Fruit fly (Drosophila melanogaster): ENCODE data around the gene CG8578.

Gene CG8578

DNA sequence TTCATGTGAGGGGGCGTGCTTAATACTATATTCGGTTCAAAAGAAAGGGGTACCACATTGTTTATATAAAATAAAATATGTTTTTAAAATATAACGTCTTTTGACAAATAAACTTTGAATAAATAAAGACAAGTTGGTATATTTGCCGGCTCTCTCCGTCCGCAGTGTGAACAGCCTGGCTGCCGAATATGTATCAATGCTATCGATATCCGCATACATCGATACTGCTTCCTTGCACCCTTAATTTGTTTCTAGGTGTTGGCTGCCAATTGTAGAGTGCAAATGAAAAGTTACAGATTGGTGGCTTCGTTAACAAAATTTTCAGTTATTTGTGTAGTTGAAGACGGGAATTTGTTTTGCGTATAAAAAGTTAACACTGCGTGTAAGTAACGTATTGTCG is 15.6 kb downstream of the CG8578 start, which contains the start of gene Gbeta13F (continued):
- TF ChIP-seq Abd-B (GFP tag; optimal IDR thresholded peaks at IDR 0.05) (no peak), CG9932 (GFP tag; IDR thresholded peaks at IDR 0.05) (peak; percentile 55), CG8290 (GFP tag; optimal IDR thresholded peaks at IDR 0.05) (no peak), CG8290 (tag; optimal IDR thresholded peaks at IDR 0.05) (peak in 1 of 2 experiments; percentile 66), TFAM (GFP tag; optimal IDR thresholded peaks at IDR 0.05) (no peak), tup (GFP tag; optimal IDR thresholded peaks at IDR 0.05) (no peak), so (GFP tag; IDR thresholded peaks at IDR 0.05) (no peak), vfl (GFP tag; optimal IDR thresholded peaks at IDR 0.05) (no peak), sr (GFP tag; IDR thresholded peaks at IDR 0.05) (no peak), CG10147 (GFP tag; optimal IDR thresholded peaks at IDR 0.05) (no peak), CG9727 (GFP tag; optimal IDR thresholded peaks at IDR 0.05) (no peak), CkIIα-i1 (GFP tag; IDR thresholded peaks at IDR 0.05) (no peak), Stat92E (GFP tag; optimal IDR thresholded peaks at IDR 0.05) (no peak), ab (GFP tag; optimal IDR thresholded peaks at IDR 0.05) (no peak), Med (GFP tag) (peak; percentile 73), CG1529 (GFP tag; optimal IDR thresholded peaks at IDR 0.05) (no peak), CG17802 (tag; optimal IDR thresholded peaks at IDR 0.05) (peak; percentile 69), CG13894 (tag; optimal IDR thresholded peaks at IDR 0.05) (no peak), MBD-R2 (GFP tag; IDR thresholded peaks at IDR 0.05) (peak; percentile 8; the same call in 1 of the 2 replicates), Gug (GFP tag; IDR thresholded peaks at IDR 0.05) (peak; percentile 31; the same call in 1 of the 4 replicates), CG34422 (GFP tag; IDR thresholded peaks at IDR 0.05) (peak; percentile 12; the same call in 1 of the 3 replicates), D19A (tag; optimal IDR thresholded peaks at IDR 0.05) (no peak), CG30020 (tag; optimal IDR thresholded peaks at IDR 0.05) (peak; percentile 68), CG8924 (tag; optimal IDR thresholded peaks at IDR 0.05) (no peak), danr (GFP tag; IDR thresholded peaks at IDR 0.05) (no peak), CG13775 (GFP tag; optimal IDR thresholded peaks at IDR 0.05) (no peak), chinmo (GFP tag; IDR thresholded peaks at IDR 0.05; ENCODE audit: partially characterized antibody) (0 out of 4 replicates have a peak, but pooled peaks have one; percentile 9), vvl (GFP tag; IDR thresholded peaks at IDR 0.05) (peak; percentile 24; the same call in 1 of the 2 replicates), CG1603 (tag; optimal IDR thresholded peaks at IDR 0.05) (peak; percentile 29), az2 (GFP tag; optimal IDR thresholded peaks at IDR 0.05) (no peak), Atf3 (GFP tag; optimal IDR thresholded peaks at IDR 0.05) (no peak), CG12236 (GFP tag; optimal IDR thresholded peaks at IDR 0.05) (no peak), CG14860 (GFP tag; IDR thresholded peaks at IDR 0.05; ENCODE audit: partially characterized antibody) (peak; percentile 37; the same call in 1 of the 3 replicates), CG6854 (GFP tag; optimal IDR thresholded peaks at IDR 0.05) (no peak), chm (GFP tag; IDR thresholded peaks at IDR 0.05) (0 out of 2 replicates have a peak, but pooled peaks have one; percentile 45), CG1647 (GFP tag; optimal IDR thresholded peaks at IDR 0.05) (no peak), al (GFP tag; IDR thresholded peaks at IDR 0.05) (no peak), stc (GFP tag; IDR thresholded peaks at IDR 0.05) (no peak), lilli (GFP tag; optimal IDR thresholded peaks at IDR 0.05) (no peak), D19B (GFP tag; optimal IDR thresholded peaks at IDR 0.05) (no peak), CG10654 (GFP tag; optimal IDR thresholded peaks at IDR 0.05) (no peak), stwl (tag; optimal IDR thresholded peaks at IDR 0.05) (peak; percentile 33), Dbx (GFP tag; IDR thresholded peaks at IDR 0.05) (no peak), Scr (GFP tag; IDR thresholded peaks at IDR 0.05; ENCODE audit: partially characterized antibody) (peak; percentile 56), Doc3 (GFP tag; IDR thresholded peaks at IDR 0.05; ENCODE audit: partially characterized antibody) (0 out of 3 replicates have a peak, but pooled peaks have one; percentile 9), fd102C (GFP tag; optimal IDR thresholded peaks at IDR 0.05) (no peak), tin (GFP tag; optimal IDR thresholded peaks at IDR 0.05) (no peak), Hr39 (optimal IDR thresholded peaks at IDR 0.05) (no peak), fd3F (GFP tag; optimal IDR thresholded peaks at IDR 0.05) (no peak), ara (GFP tag; IDR thresholded peaks at IDR 0.05) (no peak), CG15073 (GFP tag; optimal IDR thresholded peaks at IDR 0.05) (no peak), BEAF-32 (GFP tag; optimal IDR thresholded peaks at IDR 0.05) (peak; percentile 70)

Measured in whole organism, embryonic.